Worm (Caenorhabditis elegans): ENCODE results near the gene nspb-8.

The nspb-8 gene

ce11 chrII:14567811-14568210, 12.6 kb downstream of the nspb-8 start:
- TF ChIP-seq ztf-23 (GFP tag; IDR thresholded peaks at IDR 0.05) (0 out of 2 replicates have a peak, but pooled peaks have one; percentile 41), cog-1 (tag; optimal IDR thresholded peaks at IDR 0.05) (no peak)

- TF ChIP-seq klf-2 (GFP tag; conservative IDR thresholded peaks at IDR 0.05): peak; percentile 79
- TF ChIP-seq ztf-29 (GFP tag; IDR thresholded peaks at IDR 0.05): peak; percentile 74
- peak; percentile 61 for TF ChIP-seq cog-1 (tag; optimal IDR thresholded peaks at IDR 0.05)
- peak; percentile 92 for TF ChIP-seq ztf-23 (GFP tag; IDR thresholded peaks at IDR 0.05)
- TF ChIP-seq flt-1 (GFP tag; IDR thresholded peaks at IDR 0.05): peak; percentile 91
These were observed 18.8 kb downstream of the nspb-8 start, which contains the start of gene mog-4 for ce11 chrII:14561549-14562115. Gene mog-4, minus strand, starts transcription at chrII:14561599.

- no peak for TF ChIP-seq ref-1 (GFP tag; conservative IDR thresholded peaks at IDR 0.05)
These were observed 25.4 kb downstream of the nspb-8 start for ce11 chrII:14555019-14555418.

DNA sequence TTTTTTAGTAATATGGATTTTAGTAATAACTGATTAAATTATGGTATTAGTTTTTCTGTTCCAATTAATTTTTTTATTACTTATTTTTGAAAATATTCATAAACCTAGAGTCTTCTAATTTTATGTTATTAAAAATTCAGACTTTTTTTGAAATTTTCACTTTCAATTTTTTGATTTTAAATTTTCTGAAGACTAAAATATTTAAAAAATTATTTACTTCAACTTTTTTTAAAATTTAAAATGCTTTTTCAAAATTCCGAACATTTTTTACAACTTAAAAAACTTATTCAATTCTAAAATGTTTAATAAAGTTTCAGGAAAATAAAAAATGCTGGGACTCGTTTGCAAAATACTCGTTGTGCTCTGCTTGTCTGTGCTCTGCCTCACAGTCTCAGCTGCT, 29.8 kb downstream of the nspb-8 start, which contains the start of gene nlp-41:
Gene nlp-41 (plus strand): TSS at position 301 of the 400 bp plus-strand sequence.
- TF ChIP-seq klf-2 (GFP tag; conservative IDR thresholded peaks at IDR 0.05) (no peak), ref-1 (GFP tag; conservative IDR thresholded peaks at IDR 0.05) (no peak)

ce11 chrII:14548691-14549090, 31.8 kb downstream of the nspb-8 start, which contains the start of gene gcy-29:
Gene gcy-29, minus strand, starts transcription at chrII:14548791.
- no peak for TF ChIP-seq ztf-29 (GFP tag; IDR thresholded peaks at IDR 0.05)
- TF ChIP-seq ref-1 (GFP tag; conservative IDR thresholded peaks at IDR 0.05): no peak
- TF ChIP-seq flt-1 (GFP tag; IDR thresholded peaks at IDR 0.05): no peak
- no peak for TF ChIP-seq ztf-23 (GFP tag; IDR thresholded peaks at IDR 0.05)
- no peak for TF ChIP-seq T22C8.4 (GFP tag; IDR thresholded peaks at IDR 0.05)
- no peak for TF ChIP-seq tab-1 (GFP tag; IDR thresholded peaks at IDR 0.05)
- no peak for TF ChIP-seq cog-1 (tag; optimal IDR thresholded peaks at IDR 0.05)
- no peak for TF ChIP-seq klf-2 (GFP tag; conservative IDR thresholded peaks at IDR 0.05)
- no peak for TF ChIP-seq med-1 (GFP tag; optimal IDR thresholded peaks at IDR 0.05; ENCODE audit: insufficient read depth)

DNA sequence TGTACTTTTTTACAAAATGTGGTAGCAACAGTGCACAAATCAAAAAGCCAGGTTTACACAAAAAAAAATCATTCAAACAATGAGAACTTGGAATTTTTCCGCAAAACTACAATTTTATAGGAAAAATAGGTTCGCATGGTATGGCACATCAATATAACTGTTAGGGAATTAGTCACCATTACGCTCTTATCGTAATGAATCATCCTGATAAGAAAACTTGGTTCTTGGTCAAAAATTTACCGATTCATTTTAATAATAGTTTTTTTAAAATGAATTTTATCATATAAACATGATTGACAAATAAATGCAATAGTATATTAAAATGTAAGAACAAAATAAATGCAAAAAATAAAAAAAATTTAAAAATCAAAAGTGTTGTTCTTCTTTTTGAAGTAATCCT, 39.9 kb downstream of the nspb-8 start:
- no peak for TF ChIP-seq tab-1 (GFP tag; IDR thresholded peaks at IDR 0.05)
- TF ChIP-seq med-1 (GFP tag; optimal IDR thresholded peaks at IDR 0.05; ENCODE audit: insufficient read depth): no peak
- TF ChIP-seq T22C8.4 (GFP tag; IDR thresholded peaks at IDR 0.05): no peak
- no peak for TF ChIP-seq cog-1 (tag; optimal IDR thresholded peaks at IDR 0.05)
- no peak for TF ChIP-seq ztf-23 (GFP tag; IDR thresholded peaks at IDR 0.05)
- TF ChIP-seq ref-1 (GFP tag; conservative IDR thresholded peaks at IDR 0.05): no peak
- no peak for TF ChIP-seq ztf-29 (GFP tag; IDR thresholded peaks at IDR 0.05)
- no peak for TF ChIP-seq flt-1 (GFP tag; IDR thresholded peaks at IDR 0.05)
- no peak for TF ChIP-seq klf-2 (GFP tag; conservative IDR thresholded peaks at IDR 0.05)

DNA sequence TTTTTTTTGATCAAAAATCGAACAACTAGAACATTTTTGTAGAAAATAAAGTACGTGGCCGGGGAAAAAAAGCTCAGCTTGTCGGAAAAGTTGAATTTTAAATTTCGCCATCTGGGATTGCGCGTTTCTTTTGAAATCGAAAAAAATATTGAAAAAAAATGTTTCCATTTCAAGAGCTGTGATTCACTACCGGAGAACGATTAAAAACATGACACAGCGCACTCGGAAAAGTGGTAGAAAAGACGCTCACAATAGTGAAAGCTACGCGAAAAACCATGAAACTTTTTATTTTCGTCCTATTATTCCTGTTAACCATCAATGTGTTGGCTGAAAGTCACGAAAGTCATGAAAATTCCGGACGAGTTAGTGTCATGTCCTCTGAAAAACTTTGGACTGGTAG, 42.7 kb downstream of the nspb-8 start, which contains the start of the genes clec-147 and C04H5.7:
Gene clec-147 (minus strand): TSS at position 101 of the 400 bp plus-strand sequence.
Gene C04H5.7 (plus strand): TSS at position 219 of the 400 bp plus-strand sequence.
- no peak for TF ChIP-seq cog-1 (tag; optimal IDR thresholded peaks at IDR 0.05)
- no peak for TF ChIP-seq ref-1 (GFP tag; conservative IDR thresholded peaks at IDR 0.05)
- TF ChIP-seq klf-2 (GFP tag; conservative IDR thresholded peaks at IDR 0.05): no peak
- no peak for TF ChIP-seq med-1 (GFP tag; optimal IDR thresholded peaks at IDR 0.05; ENCODE audit: insufficient read depth)
- no peak for TF ChIP-seq T22C8.4 (GFP tag; IDR thresholded peaks at IDR 0.05)
- no peak for TF ChIP-seq ztf-23 (GFP tag; IDR thresholded peaks at IDR 0.05)
- TF ChIP-seq flt-1 (GFP tag; IDR thresholded peaks at IDR 0.05): no peak
- TF ChIP-seq tab-1 (GFP tag; IDR thresholded peaks at IDR 0.05): no peak
- TF ChIP-seq ztf-29 (GFP tag; IDR thresholded peaks at IDR 0.05): no peak

- TF ChIP-seq T22C8.4 (GFP tag; IDR thresholded peaks at IDR 0.05) (no peak), ztf-29 (GFP tag; IDR thresholded peaks at IDR 0.05) (no peak), ztf-23 (GFP tag; IDR thresholded peaks at IDR 0.05) (no peak), cog-1 (tag; optimal IDR thresholded peaks at IDR 0.05) (no peak), tab-1 (GFP tag; IDR thresholded peaks at IDR 0.05) (no peak), med-1 (GFP tag; optimal IDR thresholded peaks at IDR 0.05; ENCODE audit: insufficient read depth) (no peak), flt-1 (GFP tag; IDR thresholded peaks at IDR 0.05) (no peak), ref-1 (GFP tag; conservative IDR thresholded peaks at IDR 0.05) (no peak), klf-2 (GFP tag; conservative IDR thresholded peaks at IDR 0.05) (no peak)
These were observed 46.4 kb downstream of the nspb-8 start, which contains the start of gene C04H5.1 for ce11 chrII:14534000-14534399. Gene C04H5.1, plus strand, starts transcription at chrII:14534300.

Data from whole organism, midembryonic.